Worm (Caenorhabditis elegans) whole organism, early embryonic: ENCODE data around the gene wdr-46.

ENCODE experiments used
- F13C5.2 ChIP-seq: sonication (generic microtip); optimal IDR thresholded peaks from 2 replicates; lab custom pipeline; 2017; ENCODE audit warnings: mild to moderate bottlenecking, missing genetic modification characterization, inconsistent platforms, missing compliant biosample characterization
- ceh-36 ChIP-seq: sonication (generic microtip); optimal IDR thresholded peaks from 2 replicates; lab custom pipeline; 2016; ENCODE audit warnings: missing genetic modification characterization, inconsistent platforms, missing compliant biosample characterization
- flt-1 ChIP-seq: fragments of 200-800 bp; sonication (Bioruptor generic); IDR thresholded peaks from 2 replicates; pipeline ENCODE4 v1.3.6; 2022; ENCODE audit warnings: missing genetic modification characterization, missing compliant biosample characterization
- hmbx-1 ChIP-seq: sonication (generic microtip); optimal IDR thresholded peaks from 2 replicates; lab custom pipeline; 2016; ENCODE audit warnings: mild to moderate bottlenecking, missing genetic modification characterization, missing compliant biosample characterization

ce11 chrIV:12420455-12420854 is 48.4 kb downstream of the wdr-46 start, which contains the start of gene ugt-65:
- TF ChIP-seq F13C5.2 (no peak), ceh-36 (tag; lab: Kevin White, UChicago) (no peak), hmbx-1 (tag; lab: Kevin White, UChicago) (no peak), flt-1 (GFP tag; lab: Robert Waterston, UW) (no peak)
